Fruit fly (Drosophila melanogaster) whole organism, embryonic: ENCODE measurements around the gene CG14354.

Experiments used
- ATbp ChIP-seq: fragments of 200-800 bp; sonication (Bioruptor generic); optimal IDR thresholded peaks from 2 replicates; lab custom pipeline; 2017; ENCODE audit warnings: missing biosample characterization, mild to moderate bottlenecking, missing genetic modification characterization, missing genetic modification reagents
- BEAF-32 ChIP-seq: fragments of 200-800 bp; sonication (Bioruptor generic); optimal IDR thresholded peaks from 3 replicates; lab custom pipeline; 2017; ENCODE audit warnings: missing biosample characterization, missing genetic modification characterization, mild to moderate bottlenecking, moderate library complexity, missing genetic modification reagents
- CG10209 ChIP-seq: fragments of 200-800 bp; sonication (Bioruptor generic); optimal IDR thresholded peaks from 3 replicates; lab custom pipeline; 2017; ENCODE audit warnings: missing biosample characterization, mild to moderate bottlenecking, missing genetic modification characterization, missing genetic modification reagents
- CG10959 ChIP-seq: fragments of 200-800 bp; sonication (Bioruptor generic); IDR thresholded peaks from 2 replicates; pipeline ENCODE4 v1.3.6; 2022; ENCODE audit warnings: missing biosample characterization, missing genetic modification characterization
- CG14050 ChIP-seq: fragments of 200-800 bp; sonication (Bioruptor generic); IDR thresholded peaks from 3 replicates; pipeline ENCODE4 v1.3.6; 2022; ENCODE audit warnings: missing biosample characterization, missing genetic modification characterization
- CG15073 ChIP-seq: fragments of 200-800 bp; sonication (Bioruptor generic); optimal IDR thresholded peaks from 2 replicates; lab custom pipeline; 2016; ENCODE audit warnings: missing biosample characterization, missing genetic modification characterization
- CG2678 ChIP-seq: fragments of 200-800 bp; sonication (Bioruptor generic); optimal IDR thresholded peaks from 3 replicates; lab custom pipeline; 2019; ENCODE audit warnings: missing biosample characterization, mild to moderate bottlenecking, missing genetic modification characterization, moderate library complexity
- CG32532 ChIP-seq: fragments of 200-800 bp; sonication (Bioruptor generic); IDR thresholded peaks from 2 replicates; pipeline ENCODE4 v1.3.6; 2022; ENCODE audit warnings: missing biosample characterization, missing genetic modification characterization
- CG3726 ChIP-seq: fragments of 200-800 bp; sonication (Bioruptor generic); IDR thresholded peaks from 3 replicates; pipeline ENCODE4, ENCODE4 v1.3.6; 2022; ENCODE audit warnings: missing biosample characterization, missing genetic modification characterization
- CG4360 ChIP-seq: fragments of 200-800 bp; sonication (Bioruptor generic); IDR thresholded peaks from 2 replicates; pipeline ENCODE4 v1.3.6; 2022; ENCODE audit warnings: missing biosample characterization, missing genetic modification characterization
- CG6791 ChIP-seq: fragments of 200-800 bp; sonication (Bioruptor generic); IDR thresholded peaks from 3 replicates; pipeline ENCODE4 v1.3.6; 2022; ENCODE audit warnings: missing biosample characterization, missing genetic modification characterization; ENCODE audit not compliant: partially characterized antibody
- CG7987 ChIP-seq: fragments of 200-800 bp; sonication (Bioruptor generic); optimal IDR thresholded peaks from 2 replicates; lab custom pipeline; 2018; ENCODE audit warnings: missing biosample characterization, mild to moderate bottlenecking, missing genetic modification characterization, moderate library complexity
- CG9727 ChIP-seq: fragments of 200-800 bp; sonication (Bioruptor generic); optimal IDR thresholded peaks from 3 replicates; lab custom pipeline; 2017; ENCODE audit warnings: missing biosample characterization, mild to moderate bottlenecking, missing genetic modification characterization
- CHES-1-like ChIP-seq: fragments of 200-800 bp; sonication (Bioruptor generic); optimal IDR thresholded peaks from 2 replicates; lab custom pipeline; 2016; ENCODE audit warnings: missing biosample characterization, missing genetic modification characterization
- Dfd ChIP-seq, 2 experiments: fragments of >200 bp; optimal IDR thresholded peaks; 2 replicates each; lab custom pipeline; 2017; ENCODE audit warnings: missing biosample characterization in 2 of 2, missing genetic modification characterization in 2 of 2
- Doc2 ChIP-seq: fragments of 200-800 bp; sonication (Bioruptor generic); IDR thresholded peaks from 2 replicates; pipeline ENCODE4 v1.3.6; 2022; ENCODE audit warnings: missing biosample characterization, missing genetic modification characterization
- Elba2 ChIP-seq: fragments of 200-800 bp; sonication (Bioruptor generic); optimal IDR thresholded peaks from 3 replicates; lab custom pipeline; 2016; ENCODE audit warnings: missing biosample characterization, missing genetic modification characterization
- Ets65A ChIP-seq: fragments of 200-800 bp; sonication (Bioruptor generic); peaks from one replicate; lab custom pipeline; 2016; ENCODE audit warnings: missing biosample characterization, missing genetic modification characterization
- HLH3B ChIP-seq: fragments of 200-800 bp; sonication (Bioruptor generic); IDR thresholded peaks from 2 replicates; pipeline ENCODE4 v1.3.6; 2022; ENCODE audit warnings: missing biosample characterization, missing genetic modification characterization
- Hr51 ChIP-seq, 2 experiments: fragments of 200-800 bp; sonication (Bioruptor generic); optimal IDR thresholded peaks; 2 replicates in 1 of 2; 3 replicates in 1 of 2; lab custom pipeline; 2016 to 2018; ENCODE audit warnings: missing biosample characterization in 2 of 2, missing genetic modification characterization in 2 of 2, mild to moderate bottlenecking in 1 of 2, moderate library complexity in 1 of 2
- Med ChIP-seq: fragments of 200-800 bp; sonication (Bioruptor generic); peaks from one replicate; lab custom pipeline; 2016; ENCODE audit warnings: missing biosample characterization, missing genetic modification characterization, mild to moderate bottlenecking, inconsistent platforms, moderate library complexity
- Mrtf ChIP-seq: fragments of 200-800 bp; sonication (Bioruptor generic); IDR thresholded peaks from 3 replicates; pipeline ENCODE4 v1.3.6; 2022; ENCODE audit warnings: missing biosample characterization, missing genetic modification characterization
- Neu2 ChIP-seq: fragments of 200-800 bp; sonication (Bioruptor generic); optimal IDR thresholded peaks from 3 replicates; lab custom pipeline; 2016; ENCODE audit warnings: missing biosample characterization, missing genetic modification characterization, borderline replicate concordance
- Nf-YA ChIP-seq: fragments of 200-800 bp; sonication (Bioruptor generic); IDR thresholded peaks from 2 replicates; pipeline ENCODE4 v1.3.6; 2022; ENCODE audit warnings: missing biosample characterization, missing genetic modification characterization
- Pdp1 ChIP-seq, 2 experiments: fragments of 200-800 bp; sonication (Bioruptor generic); optimal IDR thresholded peaks; 3 replicates each; lab custom pipeline; 2016; ENCODE audit warnings: missing biosample characterization in 2 of 2, missing genetic modification characterization in 2 of 2, mild to moderate bottlenecking in 1 of 2, moderate library complexity in 1 of 2
- Scr ChIP-seq: fragments of 200-800 bp; sonication (Bioruptor generic); IDR thresholded peaks from 2 replicates; pipeline ENCODE4 v1.3.6; 2022; ENCODE audit warnings: missing biosample characterization, missing genetic modification characterization; ENCODE audit not compliant: partially characterized antibody
- Sry-β ChIP-seq: fragments of 200-800 bp; sonication (Bioruptor generic); optimal IDR thresholded peaks from 2 replicates; lab custom pipeline; 2018; ENCODE audit warnings: missing biosample characterization, mild to moderate bottlenecking, missing genetic modification characterization, moderate library complexity
- az2 ChIP-seq: fragments of 200-800 bp; sonication (Bioruptor generic); optimal IDR thresholded peaks from 3 replicates; lab custom pipeline; 2016; ENCODE audit warnings: missing biosample characterization, missing genetic modification characterization
- bcd ChIP-seq: fragments of 200-800 bp; sonication (Bioruptor generic); optimal IDR thresholded peaks from 2 replicates; lab custom pipeline; 2017; ENCODE audit warnings: missing biosample characterization, mild to moderate bottlenecking, missing genetic modification characterization
- cad ChIP-seq: fragments of >200 bp; optimal IDR thresholded peaks from 2 replicates; lab custom pipeline; 2017; ENCODE audit warnings: missing biosample characterization, missing genetic modification characterization
- dmrt11E ChIP-seq: fragments of 200-800 bp; sonication (Bioruptor generic); optimal IDR thresholded peaks from 3 replicates; lab custom pipeline; 2018; ENCODE audit warnings: missing biosample characterization, mild to moderate bottlenecking, missing genetic modification characterization, moderate library complexity
- eyg ChIP-seq: fragments of 200-800 bp; sonication (Bioruptor generic); optimal IDR thresholded peaks from 3 replicates; lab custom pipeline; 2016; ENCODE audit warnings: missing biosample characterization, missing genetic modification characterization
- fd96Cb ChIP-seq: fragments of 200-800 bp; sonication (Bioruptor generic); optimal IDR thresholded peaks from 2 replicates; lab custom pipeline; 2018; ENCODE audit warnings: missing biosample characterization, mild to moderate bottlenecking, missing genetic modification characterization, moderate library complexity
- kni ChIP-seq: fragments of 200-800 bp; sonication (Bioruptor generic); optimal IDR thresholded peaks from 3 replicates; lab custom pipeline; 2017; ENCODE audit warnings: mild to moderate bottlenecking, missing biosample characterization, missing genetic modification reagents, missing genetic modification characterization
- knrl ChIP-seq: fragments of 200-800 bp; sonication (Bioruptor generic); IDR thresholded peaks from 3 replicates; pipeline ENCODE4 v1.3.6; 2022; ENCODE audit warnings: missing biosample characterization, missing genetic modification characterization; ENCODE audit not compliant: partially characterized antibody
- lab ChIP-seq: fragments of 200-800 bp; sonication (Bioruptor generic); optimal IDR thresholded peaks from 3 replicates; lab custom pipeline; 2017; ENCODE audit warnings: missing biosample characterization, missing genetic modification characterization, mild to moderate bottlenecking, moderate library complexity, missing genetic modification reagents
- lilli ChIP-seq: fragments of 200-800 bp; sonication (Bioruptor generic); optimal IDR thresholded peaks from 3 replicates; lab custom pipeline; 2016; ENCODE audit warnings: missing biosample characterization, missing genetic modification characterization
- lola ChIP-seq, 3 experiments: fragments of >200 bp in 2 of 3; fragments of 200-800 bp in 1 of 3; sonication (Bioruptor generic) in 1 of 3; optimal IDR thresholded peaks; 2 replicates each; lab custom pipeline; 2017 to 2019; ENCODE audit warnings: missing biosample characterization in 3 of 3, missing genetic modification characterization in 3 of 3, mild to moderate bottlenecking in 1 of 3, moderate library complexity in 1 of 3
- lov ChIP-seq, 2 experiments: fragments of 200-800 bp in 1 of 2; fragments of >200 bp in 1 of 2; sonication (Bioruptor generic) in 1 of 2; IDR thresholded peaks in 1 of 2; optimal IDR thresholded peaks in 1 of 2; 2 replicates in 1 of 2; 3 replicates in 1 of 2; pipeline versions ENCODE4 v1.3.6 to Lab custom; 2017 to 2022; ENCODE audit warnings: missing biosample characterization in 1 of 2, missing genetic modification characterization in 1 of 2
- nom ChIP-seq: fragments of 200-800 bp; sonication (Bioruptor generic); optimal IDR thresholded peaks from 2 replicates; lab custom pipeline; 2017; ENCODE audit warnings: missing biosample characterization, missing genetic modification characterization, mild to moderate bottlenecking, moderate library complexity, missing genetic modification reagents
- peb ChIP-seq: fragments of 200-800 bp; sonication (Bioruptor generic); IDR thresholded peaks from 2 replicates; pipeline ENCODE4 v1.3.6; 2022; ENCODE audit warnings: missing biosample characterization, missing genetic modification characterization
- pho ChIP-seq: fragments of 200-800 bp; sonication (Bioruptor generic); optimal IDR thresholded peaks from 2 replicates; lab custom pipeline; 2016; ENCODE audit warnings: missing biosample characterization, missing genetic modification characterization
- phol ChIP-seq: fragments of 200-800 bp; sonication (Bioruptor generic); optimal IDR thresholded peaks from 3 replicates; lab custom pipeline; 2018; ENCODE audit warnings: missing biosample characterization, mild to moderate bottlenecking, missing genetic modification characterization, moderate library complexity
- pita ChIP-seq: fragments of 200-800 bp; sonication (Bioruptor generic); optimal IDR thresholded peaks from 2 replicates; lab custom pipeline; 2017; ENCODE audit warnings: missing biosample characterization, mild to moderate bottlenecking, missing genetic modification characterization
- repo ChIP-seq: fragments of 200-800 bp; sonication (Bioruptor generic); optimal IDR thresholded peaks from 2 replicates; lab custom pipeline; 2016; ENCODE audit warnings: missing biosample characterization, missing genetic modification characterization
- scrt ChIP-seq: fragments of 200-800 bp; sonication (Bioruptor generic); optimal IDR thresholded peaks from 2 replicates; lab custom pipeline; 2018; ENCODE audit warnings: missing biosample characterization, mild to moderate bottlenecking, missing genetic modification characterization, moderate library complexity
- sim ChIP-seq: fragments of 200-800 bp; sonication (Bioruptor generic); IDR thresholded peaks from 2 replicates; pipeline ENCODE4 v1.3.6; 2022; ENCODE audit warnings: missing biosample characterization, missing genetic modification characterization
- sug ChIP-seq: fragments of 200-800 bp; optimal IDR thresholded peaks from 2 replicates; lab custom pipeline; 2019; ENCODE audit warnings: missing biosample characterization, mild to moderate bottlenecking, missing genetic modification characterization, moderate library complexity
- unc-4 ChIP-seq: fragments of 200-800 bp; sonication (Bioruptor generic); IDR thresholded peaks from 2 replicates; pipeline ENCODE4 v1.3.6; 2022; ENCODE audit warnings: missing biosample characterization, missing genetic modification characterization; ENCODE audit not compliant: partially characterized antibody
- zfh1 ChIP-seq: fragments of 200-800 bp; sonication (Bioruptor generic); IDR thresholded peaks from 3 replicates; pipeline ENCODE4 v1.3.6; 2022; ENCODE audit warnings: missing biosample characterization, missing genetic modification characterization

CG14354 gene

DNA sequence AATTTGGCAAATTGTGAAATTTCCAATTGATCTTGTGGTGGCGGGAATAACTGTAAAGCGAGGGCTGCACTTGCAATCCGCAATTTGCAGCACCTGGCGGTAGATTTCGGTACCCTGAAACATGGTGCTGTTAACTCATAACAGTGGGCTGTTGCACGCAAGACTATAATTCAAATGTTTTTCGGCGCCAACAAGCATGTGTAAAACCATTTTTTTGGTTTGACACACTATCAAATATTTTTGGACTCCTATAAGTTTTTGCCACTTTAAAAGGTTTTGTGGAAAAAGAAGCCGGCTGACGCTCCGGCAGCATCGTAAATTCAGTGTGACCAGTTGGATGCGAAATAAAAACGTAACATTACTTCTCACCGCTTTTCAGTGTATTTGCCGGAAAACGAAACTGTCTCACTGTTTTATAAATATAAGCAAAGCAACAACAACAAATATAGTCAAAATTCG, 36.0 kb downstream of the CG14354 start, which contains the start of the genes CG14545 and CG5886 (continued):
- TF ChIP-seq CHES-1-like, result peak; percentile 31
- TF ChIP-seq dmrt11E, result no peak
- peak; percentile 15 for TF ChIP-seq lilli (GFP tag; lab: Kevin White, UChicago)
- TF ChIP-seq lola (GFP tag; optimal IDR thresholded peaks at IDR 0.05; lab: Kevin White, UChicago), result no peak
- no peak for TF ChIP-seq Pdp1 (GFP tag; optimal IDR thresholded peaks at IDR 0.05; lab: Kevin White, UChicago)
- peak; percentile 34; the same call in 1 of the 3 replicates for TF ChIP-seq knrl (GFP tag; lab: Robert Waterston, UW)
- TF ChIP-seq CG2678 (tag; lab: Kevin White, UChicago), result no peak
- TF ChIP-seq scrt (GFP tag; lab: Kevin White, UChicago), result no peak
- TF ChIP-seq lab (GFP tag; lab: Kevin White, UChicago), result no peak
- no peak for TF ChIP-seq CG9727 (GFP tag; lab: Kevin White, UChicago)
- no peak for TF ChIP-seq sim
- no peak for TF ChIP-seq bcd (GFP tag; lab: Kevin White, UChicago)
- no peak for TF ChIP-seq Neu2 (GFP tag; lab: Kevin White, UChicago)
- peak; percentile 35 for TF ChIP-seq phol (tag; lab: Kevin White, UChicago)
- TF ChIP-seq CG14050 (GFP tag; lab: Robert Waterston, UW), result no peak
- TF ChIP-seq repo (GFP tag; lab: Kevin White, UChicago), result no peak
- TF ChIP-seq nom (GFP tag; lab: Kevin White, UChicago), result no peak
- no peak for TF ChIP-seq Hr51 (GFP tag; optimal IDR thresholded peaks at IDR 0.05; lab: Kevin White, UChicago)
- peak; percentile 34 for TF ChIP-seq BEAF-32 (GFP tag; lab: Kevin White, UChicago)
- peak; percentile 63 for TF ChIP-seq Med (GFP tag; lab: Kevin White, UChicago)
- TF ChIP-seq eyg, result no peak
- no peak for TF ChIP-seq Sry-β
- TF ChIP-seq Doc2 (GFP tag; lab: Robert Waterston, UW), result no peak
- no peak for TF ChIP-seq az2 (GFP tag; lab: Kevin White, UChicago)
- TF ChIP-seq CG32532 (GFP tag; lab: Robert Waterston, UW), result no peak
- no peak for TF ChIP-seq unc-4 (GFP tag; lab: Robert Waterston, UW)
- TF ChIP-seq Ets65A (GFP tag; lab: Kevin White, UChicago), result no peak
- no peak for TF ChIP-seq fd96Cb
- no peak for TF ChIP-seq peb (GFP tag; lab: Robert Waterston, UW)
- TF ChIP-seq zfh1 (GFP tag; lab: Robert Waterston, UW), result 0 out of 3 replicates have a peak, but pooled peaks have one; percentile 23
- TF ChIP-seq ATbp (GFP tag; lab: Kevin White, UChicago), result no peak
- no peak for TF ChIP-seq CG15073
- no peak for TF ChIP-seq lov (optimal IDR thresholded peaks at IDR 0.05; lab: Kevin White, UChicago)
- TF ChIP-seq lov (GFP tag; IDR thresholded peaks at IDR 0.05; lab: Robert Waterston, UW), result no peak
- no peak for TF ChIP-seq cad (GFP tag; lab: Kevin White, UChicago)
- no peak for TF ChIP-seq CG6791 (GFP tag; lab: Robert Waterston, UW)
- TF ChIP-seq Nf-YA (GFP tag; lab: Robert Waterston, UW), result no peak
- TF ChIP-seq kni (GFP tag; lab: Kevin White, UChicago), result no peak
- no peak for TF ChIP-seq Dfd (GFP tag; optimal IDR thresholded peaks at IDR 0.05; lab: Kevin White, UChicago)
- no peak for TF ChIP-seq Mrtf (GFP tag; lab: Robert Waterston, UW)
- peak; percentile 94 for TF ChIP-seq Elba2 (GFP tag; lab: Kevin White, UChicago)
- no peak for TF ChIP-seq HLH3B
- no peak for TF ChIP-seq CG10959
- TF ChIP-seq sug (tag; lab: Kevin White, UChicago), result no peak
- peak; percentile 84 for TF ChIP-seq CG4360
- no peak for TF ChIP-seq CG7987 (GFP tag; lab: Kevin White, UChicago)
- TF ChIP-seq CG3726 (GFP tag; lab: Robert Waterston, UW), result no peak
- peak; percentile 24 for TF ChIP-seq pho (GFP tag; lab: Kevin White, UChicago)
- no peak for TF ChIP-seq Scr (GFP tag; lab: Robert Waterston, UW)
- no peak for TF ChIP-seq pita
- TF ChIP-seq CG10209, result no peak
